Worm (Caenorhabditis elegans) whole organism, midembryonic: ENCODE results near the gene F40F9.10.

ENCODE experiments used
- flt-1 ChIP-seq: fragments of 200-800 bp; sonication (Bioruptor generic); IDR thresholded peaks from 2 replicates; pipeline ENCODE4 v1.3.6; 2022; ENCODE audit warnings: missing genetic modification characterization, missing compliant biosample characterization
- med-1 ChIP-seq: sonication (generic microtip); optimal IDR thresholded peaks from 2 replicates; lab custom pipeline; 2017; ENCODE audit warnings: missing genetic modification characterization, mild to moderate bottlenecking, missing compliant biosample characterization, antibody characterized with exemption, missing genetic modification reagents; ENCODE audit not compliant: insufficient read depth
- ref-1 ChIP-seq: fragments of 200-800 bp; sonication (Bioruptor generic); conservative IDR thresholded peaks from 2 replicates; pipeline ENCODE4 v1.3.6; 2022; ENCODE audit warnings: missing genetic modification reagents, missing genetic modification characterization, missing compliant biosample characterization
- ztf-29 ChIP-seq: fragments of 200-800 bp; sonication (Bioruptor generic); IDR thresholded peaks from 2 replicates; pipeline ENCODE4 v1.3.6; 2022; ENCODE audit warnings: missing genetic modification reagents, missing genetic modification characterization, missing compliant biosample characterization

DNA sequence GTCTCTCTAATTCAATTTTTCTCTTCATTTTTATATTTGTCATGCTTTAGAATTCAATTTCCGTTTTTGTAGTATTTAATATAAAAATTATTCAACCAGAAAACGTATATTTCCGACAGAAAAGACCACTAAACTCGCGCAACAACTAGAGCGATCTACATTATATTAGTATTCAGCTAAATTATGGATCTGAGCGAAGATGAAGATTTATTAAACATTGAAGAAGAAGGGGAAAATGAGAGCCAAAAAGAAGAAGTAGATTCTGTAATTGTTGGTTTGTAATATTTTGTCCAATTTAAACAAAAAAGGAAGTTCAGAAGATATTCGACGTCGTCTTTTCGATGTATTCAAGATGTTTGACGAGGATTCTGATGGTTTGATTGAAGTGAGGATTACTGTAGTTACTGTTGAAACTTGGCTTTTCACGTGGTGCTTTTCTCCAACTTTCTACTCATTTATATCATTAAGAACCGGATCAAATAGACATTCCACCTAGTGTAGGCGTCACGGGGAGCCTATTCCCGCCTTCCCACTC lies 20.6 kb upstream of the F40F9.10 start, which contains the start of gene cal-7:
- no peak for TF ChIP-seq ztf-29 (GFP tag; lab: Robert Waterston, UW)
- no peak for TF ChIP-seq flt-1 (GFP tag; lab: Robert Waterston, UW)
- no peak for TF ChIP-seq med-1 (GFP tag; lab: Kevin White, UChicago)
- no peak for TF ChIP-seq ref-1 (GFP tag; lab: Robert Waterston, UW)
